Worm (Caenorhabditis elegans): ENCODE data around the gene Y40H7A.10.

Y40H7A.10 gene

DNA sequence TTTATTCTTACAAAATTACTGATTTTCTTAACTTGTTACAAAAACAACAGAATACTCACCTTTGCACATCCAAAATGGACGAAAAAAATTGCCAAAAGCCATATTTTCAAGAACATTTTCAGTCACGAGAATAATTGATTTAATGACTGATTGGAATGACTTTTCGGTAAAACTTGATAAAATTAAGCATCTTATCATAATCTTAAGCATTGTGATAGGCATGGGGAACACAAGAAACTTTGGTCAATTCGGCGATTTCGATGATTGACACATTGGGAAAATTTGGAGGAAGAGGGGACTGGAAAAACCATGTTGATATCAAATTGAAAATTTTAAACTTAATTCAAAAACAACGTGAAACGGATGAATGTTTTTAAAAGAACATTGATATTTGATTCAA lies at the start of gene Y40H7A.10:
Gene Y40H7A.10, minus strand, starts transcription at position 128 of the 400 bp plus-strand sequence.
- TF ChIP-seq elt-2 (tag; optimal IDR thresholded peaks at IDR 0.05) (peak; percentile 70), pqm-1 (tag; optimal IDR thresholded peaks at IDR 0.05) (no peak)

- peak; percentile 51 for TF ChIP-seq nfya-1 (tag; optimal IDR thresholded peaks at IDR 0.05; ENCODE audit: insufficient read depth)
- peak; percentile 65 for TF ChIP-seq hmg-11 (tag; optimal IDR thresholded peaks at IDR 0.05)
- TF ChIP-seq ztf-4 (tag; optimal IDR thresholded peaks at IDR 0.05), result no peak
- TF ChIP-seq fkh-10 (GFP tag; optimal IDR thresholded peaks at IDR 0.05), result peak; percentile 25
- peak; percentile 49 for TF ChIP-seq lin-39 (tag; optimal IDR thresholded peaks at IDR 0.05)
Measured at ce11 chrIV:15259548-15259947, 44.2 kb upstream of the Y40H7A.10 start, which contains the start of gene Y73F8A.5. Gene Y73F8A.5 (plus strand): TSS chrIV:15259868.

- TF ChIP-seq aly-2 (tag; optimal IDR thresholded peaks at IDR 0.05) (no peak), hmg-11 (tag; optimal IDR thresholded peaks at IDR 0.05) (no peak), fos-1 (tag; optimal IDR thresholded peaks at IDR 0.05) (no peak), ceh-82 (tag; optimal IDR thresholded peaks at IDR 0.05) (no peak), snpc-4 (tag; optimal IDR thresholded peaks at IDR 0.05) (no peak), zag-1 (tag; optimal IDR thresholded peaks at IDR 0.05) (no peak), tbx-2 (tag; optimal IDR thresholded peaks at IDR 0.05) (no peak), elt-2 (tag; optimal IDR thresholded peaks at IDR 0.05) (no peak), pqm-1 (tag; optimal IDR thresholded peaks at IDR 0.05) (no peak), R02D3.7 (tag; optimal IDR thresholded peaks at IDR 0.05) (no peak), nhr-25 (tag; optimal IDR thresholded peaks at IDR 0.05) (no peak), ztf-11 (tag; optimal IDR thresholded peaks at IDR 0.05) (no peak), nhr-77 (tag; optimal IDR thresholded peaks at IDR 0.05) (no peak), eor-1 (tag; optimal IDR thresholded peaks at IDR 0.05) (no peak), ceh-16 (tag; optimal IDR thresholded peaks at IDR 0.05) (no peak)
Measured at ce11 chrIV:15252157-15252556, 36.8 kb upstream of the Y40H7A.10 start, which contains the start of gene srj-42. Gene srj-42 (minus strand): TSS chrIV:15252257.

ce11 chrIV:15251075-15251474 lies 35.7 kb upstream of the Y40H7A.10 start:
- TF ChIP-seq jun-1 (tag; optimal IDR thresholded peaks at IDR 0.05) (no peak), mdl-1 (tag; optimal IDR thresholded peaks at IDR 0.05) (no peak), ceh-28 (tag; optimal IDR thresholded peaks at IDR 0.05) (no peak)

DNA sequence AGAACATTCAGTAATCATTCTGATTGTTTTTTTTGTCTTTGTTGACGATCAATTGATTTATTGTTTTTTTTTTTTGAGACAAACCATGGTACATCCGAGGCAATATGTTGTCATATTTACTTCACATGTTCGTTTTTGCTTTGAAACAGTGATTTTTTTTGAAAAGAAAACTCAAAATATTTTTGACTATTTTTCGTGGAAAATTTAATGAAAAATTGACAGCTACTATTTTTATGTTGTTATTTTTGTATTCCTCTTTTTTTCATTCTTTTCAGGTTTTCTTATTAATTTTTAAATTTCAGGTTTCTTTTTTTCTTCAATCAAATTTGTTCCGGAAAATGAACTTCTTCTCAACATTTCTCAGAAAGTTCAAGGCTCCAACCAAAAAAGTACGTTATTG lies 30.3 kb upstream of the Y40H7A.10 start, which contains the start of gene Y73F8A.36:
Gene Y73F8A.36, plus strand, starts transcription at position 301 of the 400 bp plus-strand sequence.
- TF ChIP-seq ceh-82 (tag; optimal IDR thresholded peaks at IDR 0.05) (no peak), elt-3 (tag; optimal IDR thresholded peaks at IDR 0.05) (no peak), aly-2 (tag; optimal IDR thresholded peaks at IDR 0.05) (no peak), jun-1 (tag; optimal IDR thresholded peaks at IDR 0.05) (no peak), nfya-1 (tag; optimal IDR thresholded peaks at IDR 0.05; ENCODE audit: insufficient read depth) (no peak)

ce11 chrIV:15235856-15236255 lies 20.5 kb upstream of the Y40H7A.10 start, which contains the start of gene lgc-52:
Gene lgc-52 (plus strand): TSS chrIV:15236123.
- no peak for TF ChIP-seq mdl-1 (tag; optimal IDR thresholded peaks at IDR 0.05)
- TF ChIP-seq fkh-10 (GFP tag; optimal IDR thresholded peaks at IDR 0.05), result peak; percentile 6

DNA sequence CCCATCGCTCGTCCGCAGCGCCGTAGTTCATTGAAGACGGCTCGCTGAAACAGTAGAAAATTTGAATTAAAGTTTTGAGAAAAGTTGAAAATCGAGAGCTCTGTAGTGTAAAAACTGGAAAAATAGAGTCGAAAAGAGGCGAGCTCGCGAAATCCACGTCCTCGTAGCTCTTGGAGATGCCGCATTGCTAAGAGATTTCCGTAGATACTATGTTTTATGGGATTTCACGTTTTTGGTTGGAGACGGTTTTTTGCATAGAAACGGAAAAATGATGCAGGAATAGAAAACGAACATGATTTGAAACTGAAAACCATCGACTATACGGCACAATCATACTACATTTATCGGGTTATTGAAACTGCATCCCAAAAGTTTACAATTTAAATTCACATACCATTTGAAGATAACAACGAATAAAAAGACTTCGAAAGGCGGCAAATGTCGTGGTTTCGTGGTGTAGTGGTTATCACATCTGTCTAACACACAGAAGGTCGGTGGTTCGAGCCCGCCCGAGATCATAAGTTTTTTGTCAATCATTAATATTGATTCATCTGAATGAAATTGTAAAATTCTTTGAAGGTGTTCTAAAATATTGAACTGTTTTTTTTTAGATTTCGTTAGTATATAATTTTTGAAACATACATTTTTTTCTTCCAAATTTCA lies 19.7 kb upstream of the Y40H7A.10 start, which contains the start of gene pkd-2:
Gene pkd-2, minus strand, starts transcription at position 51 of the 663 bp plus-strand sequence.
- TF ChIP-seq lin-15B (tag; optimal IDR thresholded peaks at IDR 0.05) (no peak), snpc-4 (tag; optimal IDR thresholded peaks at IDR 0.05) (peak; percentile 79), elt-2 (tag; optimal IDR thresholded peaks at IDR 0.05) (peak; percentile 23), pqm-1 (tag; optimal IDR thresholded peaks at IDR 0.05) (peak; percentile 6)

DNA sequence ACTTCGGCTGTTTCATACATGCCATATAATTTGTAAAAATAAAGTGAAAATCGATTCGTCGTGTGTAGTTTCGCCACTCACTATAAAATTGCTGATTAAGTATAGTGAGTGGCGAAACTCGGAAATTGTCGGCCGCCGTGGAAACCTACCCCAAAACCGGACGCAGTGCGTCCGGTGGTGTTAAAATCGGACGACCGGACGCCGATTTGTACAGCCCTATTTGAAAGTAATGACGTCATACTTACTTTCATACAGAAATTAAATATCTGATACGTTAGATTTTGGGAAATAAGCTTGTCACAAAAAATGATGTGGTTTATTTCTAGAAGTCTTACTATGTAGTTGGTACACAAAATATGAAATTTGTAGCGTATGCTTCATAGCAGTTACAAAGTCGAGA lies 18.9 kb upstream of the Y40H7A.10 start:
- no peak for TF ChIP-seq R02D3.7 (tag; optimal IDR thresholded peaks at IDR 0.05)
- no peak for TF ChIP-seq mml-1 (tag; optimal IDR thresholded peaks at IDR 0.05)
- TF ChIP-seq egl-5 (tag; optimal IDR thresholded peaks at IDR 0.05), result no peak
- TF ChIP-seq sea-2 (GFP tag; optimal IDR thresholded peaks at IDR 0.05), result no peak
- no peak for TF ChIP-seq ceh-16 (tag; optimal IDR thresholded peaks at IDR 0.05)
- TF ChIP-seq snpc-4 (tag; optimal IDR thresholded peaks at IDR 0.05), result peak; percentile 52
- TF ChIP-seq nhr-43 (tag; optimal IDR thresholded peaks at IDR 0.05; ENCODE audit: poor library complexity, severe bottlenecking), result no peak
- TF ChIP-seq mdl-1 (tag; optimal IDR thresholded peaks at IDR 0.05), result no peak
- TF ChIP-seq nhr-11 (tag; optimal IDR thresholded peaks at IDR 0.05), result no peak

All from whole organism, L3 larva.